Worm (Caenorhabditis elegans): Measurements from ENCODE around the gene nas-22.
A peak's percentile ranks its signal among the peaks of the same experiment; 100 is the strongest.

nas-22 gene

ce11 chrV:11521448-11521847 lies 46.9 kb downstream of the nas-22 start, which contains the start of gene pafo-1 (continued):
- TF ChIP-seq ekl-4 (GFP tag; IDR thresholded peaks at IDR 0.05) (peak; percentile 78), atf-7 (tag; optimal IDR thresholded peaks at IDR 0.05) (peak; percentile 42), lin-54 (GFP tag; optimal IDR thresholded peaks at IDR 0.05) (peak; percentile 100), K11D2.4 (GFP tag; IDR thresholded peaks at IDR 0.05) (peak; percentile 84), nhr-90 (tag; optimal IDR thresholded peaks at IDR 0.05) (no peak), ceh-27 (GFP tag; optimal IDR thresholded peaks at IDR 0.05) (peak; percentile 71), dox-1 (GFP tag; IDR thresholded peaks at IDR 0.05) (peak; percentile 95), mes-4 (tag; optimal IDR thresholded peaks at IDR 0.05) (no peak), ztf-25 (GFP tag; IDR thresholded peaks at IDR 0.05) (0 out of 2 replicates have a peak, but pooled peaks have one; percentile 58), him-1 (tag; optimal IDR thresholded peaks at IDR 0.05) (peak; percentile 56), athp-1 (tag; optimal IDR thresholded peaks at IDR 0.05) (peak; percentile 21), lin-35 (GFP tag; optimal IDR thresholded peaks at IDR 0.05) (peak; percentile 92 to 98 (median 93)), rcor-1 (GFP tag; IDR thresholded peaks at IDR 0.05) (peak; percentile 88), Y53F4B.3 (GFP tag; IDR thresholded peaks at IDR 0.05) (no peak), snpc-3.4 (tag; optimal IDR thresholded peaks at IDR 0.05) (peak; percentile 57), cebp-1 (GFP tag; IDR thresholded peaks at IDR 0.05) (no peak), cebp-1 (tag; optimal IDR thresholded peaks at IDR 0.05) (no peak), Y67H2A.10 (GFP tag; conservative IDR thresholded peaks at IDR 0.05) (0 out of 2 replicates have a peak, but pooled peaks have one; percentile 12), tlf-1 (GFP tag; optimal IDR thresholded peaks at IDR 0.05) (peak; percentile 76), ztf-6 (GFP tag; IDR thresholded peaks at IDR 0.05) (no peak), F57C9.4 (tag; optimal IDR thresholded peaks at IDR 0.05) (no peak), lsy-27 (tag; optimal IDR thresholded peaks at IDR 0.05; ENCODE audit: borderline replicate concordance, insufficient read depth) (no peak), Y79H2A.3 (GFP tag; conservative IDR thresholded peaks at IDR 0.05) (no peak), tbx-9 (tag; optimal IDR thresholded peaks at IDR 0.05; ENCODE audit: borderline replicate concordance) (no peak), let-607 (tag; optimal IDR thresholded peaks at IDR 0.05) (peak in 1 of 2 experiments; percentile 16), nfyb-1 (GFP tag; IDR thresholded peaks at IDR 0.05) (peak; percentile 93), mel-28 (tag; optimal IDR thresholded peaks at IDR 0.05; ENCODE audit: borderline replicate concordance) (no peak), ceh-40 (GFP tag; IDR thresholded peaks at IDR 0.05) (no peak), nhr-179 (tag; optimal IDR thresholded peaks at IDR 0.05) (no peak), ztf-22 (GFP tag; optimal IDR thresholded peaks at IDR 0.05) (no peak), ceh-100 (GFP tag; IDR thresholded peaks at IDR 0.05) (peak; percentile 84), sea-2 (GFP tag; IDR thresholded peaks at IDR 0.05) (no peak), B0336.3 (GFP tag; IDR thresholded peaks at IDR 0.05) (peak; percentile 92), hlh-26 (GFP tag; conservative IDR thresholded peaks at IDR 0.05) (no peak), F55B11.4 (tag; optimal IDR thresholded peaks at IDR 0.05; ENCODE audit: borderline replicate concordance, insufficient read depth) (no peak), T07F8.4 (tag; optimal IDR thresholded peaks at IDR 0.05) (no peak), die-1 (tag; optimal IDR thresholded peaks at IDR 0.05) (no peak), B0261.1 (tag; optimal IDR thresholded peaks at IDR 0.05) (peak; percentile 14), dpff-1 (tag; optimal IDR thresholded peaks at IDR 0.05) (no peak), ama-1 (optimal IDR thresholded peaks at IDR 0.05) (no peak), ama-1 (GFP tag; optimal IDR thresholded peaks at IDR 0.05) (no peak), F23B12.7 (tag; optimal IDR thresholded peaks at IDR 0.05; ENCODE audit: insufficient read depth) (peak; percentile 30), somi-1 (GFP tag; optimal IDR thresholded peaks at IDR 0.05) (peak; percentile 23), F49E8.2 (tag; optimal IDR thresholded peaks at IDR 0.05; ENCODE audit: insufficient read depth) (no peak), nhr-120 (GFP tag; IDR thresholded peaks at IDR 0.05) (no peak), Y95B8A.8 (GFP tag; IDR thresholded peaks at IDR 0.05) (peak; percentile 82), mxl-1 (tag; optimal IDR thresholded peaks at IDR 0.05) (no peak), attf-6 (GFP tag; IDR thresholded peaks at IDR 0.05) (peak; percentile 54; the same call in 1 of the 2 replicates), nhr-27 (tag; optimal IDR thresholded peaks at IDR 0.05) (no peak)
